Fruit fly (Drosophila melanogaster) S2 (cell line): ENCODE data around the gene msopa.

ENCODE experiments used
- CG8478 ChIP-seq: fragments of >200 bp; optimal IDR thresholded peaks from 2 replicates; lab custom pipeline; 2018
- CTCF ChIP-seq, 2 experiments: fragments of >200 bp; optimal IDR thresholded peaks; 2 replicates each; lab custom pipeline; 2018

DNA sequence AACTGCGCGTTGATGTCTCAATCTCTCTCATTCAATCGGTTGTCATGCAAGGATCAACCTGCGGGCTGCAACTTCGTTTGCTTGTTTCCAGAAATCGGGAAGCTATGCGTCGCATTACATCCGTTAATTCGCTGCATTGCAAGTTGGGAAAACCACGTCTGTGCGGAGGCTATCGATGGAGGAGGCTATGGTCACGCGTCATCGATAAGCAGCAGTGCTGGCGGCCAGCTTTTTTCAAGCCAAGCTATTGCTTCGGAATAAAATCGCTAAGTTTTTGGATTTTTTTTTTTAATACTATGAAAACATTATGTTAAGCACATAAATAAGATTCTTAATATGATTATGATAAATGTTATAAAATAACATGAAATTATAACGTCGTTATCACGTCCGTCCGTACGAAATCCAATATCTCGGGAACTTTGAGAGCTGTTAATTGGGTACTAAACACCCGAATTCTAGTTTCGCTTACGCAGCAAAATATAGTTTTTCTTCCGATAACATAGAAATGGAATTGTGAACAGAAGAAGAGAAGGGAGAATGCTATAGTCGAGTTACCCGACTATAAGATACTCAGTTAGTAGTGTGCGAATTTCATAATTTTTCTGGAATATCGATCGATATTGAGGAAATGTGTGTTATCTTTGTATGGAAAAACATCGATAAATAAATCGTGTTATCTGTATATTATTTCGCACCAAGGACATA lies 10.7 kb upstream of the msopa start, which contains the start of gene CG7139:
- TF ChIP-seq CTCF (optimal IDR thresholded peaks at IDR 0.05; lab: Kevin White, UChicago): no peak
- no peak for TF ChIP-seq CG8478 (lab: Kevin White, UChicago)
